Fruit fly (Drosophila melanogaster): ENCODE data around the gene Arglu1.

The Arglu1 gene

DNA sequence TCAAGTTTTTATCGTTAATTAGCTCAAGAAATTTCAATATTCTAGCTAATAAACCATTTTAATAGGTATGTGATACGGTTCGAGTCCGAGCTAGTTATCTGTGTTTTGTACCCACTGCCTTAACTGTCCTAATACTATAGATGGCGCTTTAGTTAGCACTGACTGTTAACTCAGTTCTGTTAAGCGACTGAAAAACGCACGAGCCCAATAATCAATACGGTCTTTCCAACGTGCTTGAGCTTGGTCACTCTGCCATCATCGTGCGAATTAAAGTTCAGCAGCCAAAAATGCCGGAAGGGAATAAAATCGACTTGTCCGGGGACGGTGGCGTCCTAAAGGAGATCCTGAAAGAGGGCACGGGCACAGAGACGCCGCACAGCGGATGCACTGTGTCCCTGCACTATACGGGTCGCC is 50.1 kb downstream of the Arglu1 start, which contains the start of gene Fkbp59 (continued):
- TF ChIP-seq CG3847 (GFP tag; IDR thresholded peaks at IDR 0.05) = peak; percentile 21; the same call in 1 of the 2 replicates
- no peak for TF ChIP-seq CG18764 (GFP tag; optimal IDR thresholded peaks at IDR 0.05)
- no peak for TF ChIP-seq Side (GFP tag; optimal IDR thresholded peaks at IDR 0.05)
- no peak for TF ChIP-seq CG2120 (GFP tag; optimal IDR thresholded peaks at IDR 0.05)
- TF ChIP-seq MTF-1 (GFP tag; optimal IDR thresholded peaks at IDR 0.05; ENCODE audit: borderline replicate concordance) = peak; percentile 92
- peak; percentile 15 for TF ChIP-seq CG7839 (tag; optimal IDR thresholded peaks at IDR 0.05)
- no peak for TF ChIP-seq sc (optimal IDR thresholded peaks at IDR 0.05)
- no peak for TF ChIP-seq sc (GFP tag; optimal IDR thresholded peaks at IDR 0.05)
- no peak for TF ChIP-seq Chrac-16 (GFP tag; optimal IDR thresholded peaks at IDR 0.05)
- no peak for TF ChIP-seq jigr1 (GFP tag; IDR thresholded peaks at IDR 0.05)
- TF ChIP-seq CG1529 (GFP tag; optimal IDR thresholded peaks at IDR 0.05) = no peak
- TF ChIP-seq Atf6 (GFP tag; IDR thresholded peaks at IDR 0.05) = no peak
- TF ChIP-seq Dp (GFP tag; optimal IDR thresholded peaks at IDR 0.05) = peak; percentile 42
- TF ChIP-seq CG6791 (GFP tag; IDR thresholded peaks at IDR 0.05; ENCODE audit: partially characterized antibody) = peak; percentile 94
- no peak for TF ChIP-seq peb (GFP tag; IDR thresholded peaks at IDR 0.05)
- TF ChIP-seq Poxn (GFP tag; IDR thresholded peaks at IDR 0.05) = no peak
- no peak for TF ChIP-seq Mes4 (GFP tag; optimal IDR thresholded peaks at IDR 0.05)
- TF ChIP-seq z (GFP tag; IDR thresholded peaks at IDR 0.05) = no peak
- TF ChIP-seq emc (GFP tag; optimal IDR thresholded peaks at IDR 0.05) = no peak
- TF ChIP-seq dpn (GFP tag; optimal IDR thresholded peaks at IDR 0.05) = peak in 1 of 2 experiments; percentile 4
- TF ChIP-seq Ada2b (GFP tag; IDR thresholded peaks at IDR 0.05) = no peak
- no peak for TF ChIP-seq schlank (tag; optimal IDR thresholded peaks at IDR 0.05)
- no peak for TF ChIP-seq CG4854 (GFP tag; optimal IDR thresholded peaks at IDR 0.05)
- no peak for TF ChIP-seq Dad (GFP tag; optimal IDR thresholded peaks at IDR 0.05)
- no peak for TF ChIP-seq CG8359 (GFP tag; optimal IDR thresholded peaks at IDR 0.05; ENCODE audit: borderline replicate concordance)
- no peak for TF ChIP-seq CG12299 (tag; optimal IDR thresholded peaks at IDR 0.05)
- TF ChIP-seq jing (GFP tag; optimal IDR thresholded peaks at IDR 0.05) = no peak
- TF ChIP-seq ftz-f1 (GFP tag; optimal IDR thresholded peaks at IDR 0.05) = no peak
- no peak for TF ChIP-seq chm (GFP tag; IDR thresholded peaks at IDR 0.05)
- no peak for TF ChIP-seq CG9609 (GFP tag; optimal IDR thresholded peaks at IDR 0.05)
- no peak for TF ChIP-seq slp2 (GFP tag; optimal IDR thresholded peaks at IDR 0.05)
- no peak for TF ChIP-seq Dip3 (GFP tag; optimal IDR thresholded peaks at IDR 0.05)
- TF ChIP-seq h (optimal IDR thresholded peaks at IDR 0.05) = no peak
- no peak for TF ChIP-seq CG11695 (GFP tag; IDR thresholded peaks at IDR 0.05)
- peak; percentile 37 for TF ChIP-seq CG12659 (GFP tag; optimal IDR thresholded peaks at IDR 0.05)
- no peak for TF ChIP-seq luna (GFP tag; optimal IDR thresholded peaks at IDR 0.05)
- TF ChIP-seq dmrt99B (tag; optimal IDR thresholded peaks at IDR 0.05) = no peak
- TF ChIP-seq gt (GFP tag; IDR thresholded peaks at IDR 0.05) = no peak
- no peak for TF ChIP-seq CG4730 (GFP tag; IDR thresholded peaks at IDR 0.05)
- TF ChIP-seq tin (GFP tag; optimal IDR thresholded peaks at IDR 0.05) = no peak
- TF ChIP-seq CG7987 (GFP tag; optimal IDR thresholded peaks at IDR 0.05) = no peak
- peak; percentile 20 for TF ChIP-seq CrebB (tag; optimal IDR thresholded peaks at IDR 0.05)
- no peak for TF ChIP-seq shn (GFP tag; optimal IDR thresholded peaks at IDR 0.05)
- TF ChIP-seq CkIIα-i1 (GFP tag; IDR thresholded peaks at IDR 0.05) = no peak
- TF ChIP-seq ttk (GFP tag; IDR thresholded peaks at IDR 0.05) = no peak
- TF ChIP-seq Abd-B (GFP tag; optimal IDR thresholded peaks at IDR 0.05) = no peak
- TF ChIP-seq Hand (GFP tag; optimal IDR thresholded peaks at IDR 0.05) = no peak
- no peak for TF ChIP-seq CG4820 (GFP tag; optimal IDR thresholded peaks at IDR 0.05)
- no peak for TF ChIP-seq CG1602 (GFP tag; optimal IDR thresholded peaks at IDR 0.05)
- peak; percentile 17 for TF ChIP-seq nmo (GFP tag; optimal IDR thresholded peaks at IDR 0.05)
- TF ChIP-seq Deaf1 (tag; optimal IDR thresholded peaks at IDR 0.05) = peak; percentile 6
- no peak for TF ChIP-seq Drgx (GFP tag; IDR thresholded peaks at IDR 0.05)
- no peak for TF ChIP-seq Bteb2 (GFP tag; optimal IDR thresholded peaks at IDR 0.05)
